Worm (Caenorhabditis elegans): Measurements from ENCODE around the gene C26F1.1.
A peak's percentile ranks its signal among the peaks of the same experiment; 100 is the strongest.

The C26F1.1 gene

ce11 chrV:7761906-7762305 lies 23.3 kb upstream of the C26F1.1 start:
- TF ChIP-seq dao-5 (tag; optimal IDR thresholded peaks at IDR 0.05) (no peak), W03F9.2 (tag; optimal IDR thresholded peaks at IDR 0.05) (no peak), him-1 (tag; optimal IDR thresholded peaks at IDR 0.05) (no peak)

ce11 chrV:7770961-7771360 lies 14.3 kb upstream of the C26F1.1 start, which contains the start of gene frpr-3:
frpr-3 (plus strand) TSS chrV:7771261.
- TF ChIP-seq him-1 (tag; optimal IDR thresholded peaks at IDR 0.05), result no peak
- TF ChIP-seq W03F9.2 (tag; optimal IDR thresholded peaks at IDR 0.05), result no peak
- TF ChIP-seq dao-5 (tag; optimal IDR thresholded peaks at IDR 0.05), result no peak

ce11 chrV:7773647-7774046 lies 11.6 kb upstream of the C26F1.1 start:
- TF ChIP-seq him-1 (tag; optimal IDR thresholded peaks at IDR 0.05) (no peak), W03F9.2 (tag; optimal IDR thresholded peaks at IDR 0.05) (no peak), dao-5 (tag; optimal IDR thresholded peaks at IDR 0.05) (no peak)

ce11 chrV:7774143-7774595 lies 11.0 kb upstream of the C26F1.1 start, which contains the start of gene grl-10:
grl-10 (plus strand) TSS chrV:7774545.
- TF ChIP-seq dao-5 (tag; optimal IDR thresholded peaks at IDR 0.05) (no peak), him-1 (tag; optimal IDR thresholded peaks at IDR 0.05) (no peak), W03F9.2 (tag; optimal IDR thresholded peaks at IDR 0.05) (no peak)

- TF ChIP-seq W03F9.2 (tag; optimal IDR thresholded peaks at IDR 0.05), result no peak
Observed at ce11 chrV:7775226-7775625, 10.0 kb upstream of the C26F1.1 start.

ce11 chrV:7776029-7776628 lies 9.1 kb upstream of the C26F1.1 start, which contains the start of the genes rpl-39 and rps-30:
rpl-39 (minus strand) TSS chrV:7776079.
rps-30 (plus strand) TSS chrV:7776578.
- TF ChIP-seq dao-5 (tag; optimal IDR thresholded peaks at IDR 0.05) (no peak), W03F9.2 (tag; optimal IDR thresholded peaks at IDR 0.05) (peak; percentile 78)

ce11 chrV:7777098-7777497 lies 8.1 kb upstream of the C26F1.1 start, which contains the start of gene C26F1.3:
C26F1.3 (plus strand) TSS chrV:7777300.
- TF ChIP-seq dao-5 (tag; optimal IDR thresholded peaks at IDR 0.05), result no peak
- TF ChIP-seq him-1 (tag; optimal IDR thresholded peaks at IDR 0.05), result no peak
- no peak for TF ChIP-seq W03F9.2 (tag; optimal IDR thresholded peaks at IDR 0.05)

ce11 chrV:7778999-7779398 lies 6.2 kb upstream of the C26F1.1 start:
- TF ChIP-seq him-1 (tag; optimal IDR thresholded peaks at IDR 0.05) (no peak), W03F9.2 (tag; optimal IDR thresholded peaks at IDR 0.05) (no peak), dao-5 (tag; optimal IDR thresholded peaks at IDR 0.05) (no peak)

- TF ChIP-seq W03F9.2 (tag; optimal IDR thresholded peaks at IDR 0.05) (no peak), dao-5 (tag; optimal IDR thresholded peaks at IDR 0.05) (no peak), him-1 (tag; optimal IDR thresholded peaks at IDR 0.05) (no peak)
Observed at ce11 chrV:7781511-7781910, 3.7 kb upstream of the C26F1.1 start, which contains the start of gene cyp-32A1. cyp-32A1 (plus strand) TSS chrV:7781811.

- TF ChIP-seq dao-5 (tag; optimal IDR thresholded peaks at IDR 0.05) (no peak), him-1 (tag; optimal IDR thresholded peaks at IDR 0.05) (no peak), W03F9.2 (tag; optimal IDR thresholded peaks at IDR 0.05) (no peak)
Observed at ce11 chrV:7785885-7786284, 668 bp downstream of the C26F1.1 start.

ce11 chrV:7786639-7787038 lies 1.4 kb downstream of the C26F1.1 start:
- no peak for TF ChIP-seq dao-5 (tag; optimal IDR thresholded peaks at IDR 0.05)
- no peak for TF ChIP-seq W03F9.2 (tag; optimal IDR thresholded peaks at IDR 0.05)

ce11 chrV:7793067-7793466 lies 7.8 kb downstream of the C26F1.1 start, which contains the start of gene flp-21:
flp-21 (plus strand) TSS chrV:7793367.
- no peak for TF ChIP-seq dao-5 (tag; optimal IDR thresholded peaks at IDR 0.05)
- TF ChIP-seq W03F9.2 (tag; optimal IDR thresholded peaks at IDR 0.05), result no peak
- TF ChIP-seq him-1 (tag; optimal IDR thresholded peaks at IDR 0.05), result no peak

- TF ChIP-seq dao-5 (tag; optimal IDR thresholded peaks at IDR 0.05) (no peak), W03F9.2 (tag; optimal IDR thresholded peaks at IDR 0.05) (no peak), him-1 (tag; optimal IDR thresholded peaks at IDR 0.05) (no peak)
Observed at ce11 chrV:7798079-7798478, 12.9 kb downstream of the C26F1.1 start, which contains the start of gene ZK742.7. ZK742.7 (plus strand) TSS chrV:7798379.

ce11 chrV:7803563-7803962 lies 18.3 kb downstream of the C26F1.1 start:
- TF ChIP-seq him-1 (tag; optimal IDR thresholded peaks at IDR 0.05) (no peak), W03F9.2 (tag; optimal IDR thresholded peaks at IDR 0.05) (no peak), dao-5 (tag; optimal IDR thresholded peaks at IDR 0.05) (no peak)
